Worm (Caenorhabditis elegans): Measurements from ENCODE around the gene M110.9.

M110.9 gene

DNA sequence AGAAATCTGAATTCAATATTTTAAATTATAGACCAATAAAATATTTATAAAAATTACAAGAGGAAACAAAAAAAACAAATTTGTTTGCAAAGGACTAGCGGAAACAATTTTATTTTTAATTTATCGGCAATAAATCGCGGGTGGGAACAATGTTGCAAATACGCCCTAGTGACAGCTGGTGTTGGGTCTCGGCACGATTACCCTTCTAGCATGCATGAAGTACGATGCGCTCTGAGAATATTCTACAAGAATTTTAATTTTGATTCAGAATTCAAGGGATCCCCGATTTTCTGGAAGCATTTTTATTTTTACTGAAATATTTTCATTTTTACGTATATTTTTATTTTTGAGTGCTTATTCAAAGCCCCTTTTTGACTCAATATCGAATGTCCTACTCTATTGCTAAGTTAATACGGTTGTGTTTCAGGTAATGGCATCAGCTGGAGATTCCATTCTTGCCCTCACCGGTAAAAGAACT is 46.0 kb upstream of the M110.9 start, which contains the start of the genes mig-5 and cct-1 (continued):
- peak; percentile 92 for TF ChIP-seq nhr-11 (tag; optimal IDR thresholded peaks at IDR 0.05)
- peak; percentile 81 for TF ChIP-seq zag-1 (tag; optimal IDR thresholded peaks at IDR 0.05)

DNA sequence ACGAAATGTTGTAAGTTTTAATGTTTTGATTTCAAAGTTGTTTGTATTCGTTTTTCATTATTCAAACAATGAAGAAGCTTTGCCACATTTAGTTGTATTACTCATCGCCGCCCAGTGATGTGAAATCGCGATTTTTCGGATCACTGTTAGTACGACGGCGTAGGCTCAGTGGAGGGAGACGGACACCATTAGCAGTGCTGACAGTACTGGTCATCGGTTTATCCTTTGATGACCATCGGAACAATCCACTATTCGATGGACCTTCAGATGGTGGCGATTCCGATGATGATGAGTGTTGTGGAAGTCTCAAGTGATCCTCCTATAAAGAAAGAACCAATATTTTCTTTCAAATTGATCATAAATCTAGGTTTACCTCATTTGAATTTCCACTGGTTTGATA is 43.6 kb upstream of the M110.9 start:
- TF ChIP-seq egl-5 (tag; optimal IDR thresholded peaks at IDR 0.05): no peak
- peak; percentile 24 for TF ChIP-seq nhr-25 (tag; optimal IDR thresholded peaks at IDR 0.05)

DNA sequence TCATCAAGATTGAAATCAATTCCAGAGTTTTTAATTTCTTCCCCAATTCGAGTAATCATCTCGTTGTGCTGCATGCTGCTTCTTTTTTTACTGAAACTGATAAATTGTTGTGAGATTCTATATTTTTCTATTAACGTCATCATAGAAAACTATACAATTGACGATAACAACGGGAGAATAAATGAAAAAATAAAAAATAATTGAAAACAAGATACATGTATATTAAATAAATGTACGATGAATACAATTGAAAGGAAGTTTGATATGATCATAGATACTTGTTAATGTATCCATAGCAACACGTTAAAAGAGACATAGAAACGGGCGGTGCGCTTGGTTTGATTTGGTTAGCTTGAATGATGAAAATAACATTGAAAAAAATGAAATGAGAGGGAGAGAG is 40.6 kb upstream of the M110.9 start, which contains the start of gene T05C12.8:
Gene T05C12.8, minus strand, starts transcription at position 101 of the 400 bp plus-strand sequence.
- TF ChIP-seq zag-1 (tag; optimal IDR thresholded peaks at IDR 0.05) (no peak), snpc-4 (tag; optimal IDR thresholded peaks at IDR 0.05) (no peak), aly-2 (tag; optimal IDR thresholded peaks at IDR 0.05) (no peak), ama-1 (optimal IDR thresholded peaks at IDR 0.05) (no peak), pha-4 (tag; optimal IDR thresholded peaks at IDR 0.05) (no peak), elt-3 (tag; optimal IDR thresholded peaks at IDR 0.05) (no peak), nhr-25 (tag; optimal IDR thresholded peaks at IDR 0.05) (no peak), elt-2 (tag; optimal IDR thresholded peaks at IDR 0.05) (no peak), ZK546.5 (tag; optimal IDR thresholded peaks at IDR 0.05) (no peak), sea-2 (GFP tag; optimal IDR thresholded peaks at IDR 0.05) (no peak), nhr-11 (tag; optimal IDR thresholded peaks at IDR 0.05) (no peak), nhr-77 (tag; optimal IDR thresholded peaks at IDR 0.05) (no peak), nhr-237 (tag; optimal IDR thresholded peaks at IDR 0.05) (no peak), fkh-2 (tag; optimal IDR thresholded peaks at IDR 0.05) (no peak), elt-1 (tag; optimal IDR thresholded peaks at IDR 0.05) (no peak)

DNA sequence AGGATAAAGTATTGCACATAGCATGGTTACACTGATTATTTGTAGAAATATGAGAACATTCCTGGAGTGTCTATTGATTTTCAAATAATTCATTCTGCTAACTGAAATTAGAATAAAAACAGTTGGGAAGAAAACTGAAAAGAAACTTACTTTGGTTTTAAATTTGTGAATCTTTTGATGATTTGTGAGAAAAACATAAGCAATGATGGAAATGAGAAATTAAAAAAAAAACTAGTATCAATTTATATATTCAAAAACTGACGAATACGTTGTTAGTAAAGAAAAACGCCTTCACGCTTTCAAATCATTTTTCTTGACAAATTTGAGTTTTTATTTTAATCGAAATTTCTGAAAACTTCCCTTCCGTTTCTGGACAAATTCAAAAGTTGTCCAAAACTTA is 38.0 kb upstream of the M110.9 start, which contains the start of gene T05C12.9:
Gene T05C12.9, minus strand, starts transcription at position 101 of the 400 bp plus-strand sequence.
- TF ChIP-seq tbx-2 (tag; optimal IDR thresholded peaks at IDR 0.05): no peak
- TF ChIP-seq ama-1 (optimal IDR thresholded peaks at IDR 0.05): no peak
- TF ChIP-seq R02D3.7 (tag; optimal IDR thresholded peaks at IDR 0.05): no peak
- no peak for TF ChIP-seq lin-15B (tag; optimal IDR thresholded peaks at IDR 0.05)
- no peak for TF ChIP-seq mdl-1 (tag; optimal IDR thresholded peaks at IDR 0.05)
- no peak for TF ChIP-seq egl-27 (tag; optimal IDR thresholded peaks at IDR 0.05)
- TF ChIP-seq ceh-28 (tag; optimal IDR thresholded peaks at IDR 0.05): no peak
- no peak for TF ChIP-seq ZK546.5 (tag; optimal IDR thresholded peaks at IDR 0.05)
- TF ChIP-seq hmg-11 (tag; optimal IDR thresholded peaks at IDR 0.05): no peak
- no peak for TF ChIP-seq aly-2 (tag; optimal IDR thresholded peaks at IDR 0.05)
- no peak for TF ChIP-seq lsy-12 (tag; optimal IDR thresholded peaks at IDR 0.05)
- TF ChIP-seq elt-3 (tag; optimal IDR thresholded peaks at IDR 0.05): no peak

DNA sequence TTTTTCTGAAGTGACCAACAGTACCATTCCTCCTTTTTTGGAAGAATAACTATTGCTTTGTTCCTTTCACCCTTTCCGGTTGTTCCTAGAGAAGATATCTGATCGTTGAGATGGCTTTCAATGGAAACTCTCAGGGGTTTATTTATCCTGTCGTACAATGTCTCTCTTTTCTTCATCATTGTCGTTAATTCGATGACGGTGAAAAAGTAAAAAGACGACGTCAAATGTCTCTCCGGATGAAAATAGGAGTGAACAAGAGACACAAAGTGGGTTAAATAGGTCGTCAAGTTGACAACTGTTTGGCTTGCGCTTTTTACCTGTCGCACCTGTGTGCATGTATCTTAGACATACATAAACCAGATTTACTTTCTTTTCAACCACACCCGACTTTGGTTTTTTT is 37.2 kb upstream of the M110.9 start:
- TF ChIP-seq ztf-11 (tag; optimal IDR thresholded peaks at IDR 0.05): no peak
- no peak for TF ChIP-seq nhr-77 (tag; optimal IDR thresholded peaks at IDR 0.05)
- no peak for TF ChIP-seq nhr-25 (tag; optimal IDR thresholded peaks at IDR 0.05)
- no peak for TF ChIP-seq elt-1 (tag; optimal IDR thresholded peaks at IDR 0.05)
- TF ChIP-seq elt-2 (tag; optimal IDR thresholded peaks at IDR 0.05): no peak
- TF ChIP-seq ceh-82 (tag; optimal IDR thresholded peaks at IDR 0.05): no peak
- TF ChIP-seq hmg-11 (tag; optimal IDR thresholded peaks at IDR 0.05): no peak

DNA sequence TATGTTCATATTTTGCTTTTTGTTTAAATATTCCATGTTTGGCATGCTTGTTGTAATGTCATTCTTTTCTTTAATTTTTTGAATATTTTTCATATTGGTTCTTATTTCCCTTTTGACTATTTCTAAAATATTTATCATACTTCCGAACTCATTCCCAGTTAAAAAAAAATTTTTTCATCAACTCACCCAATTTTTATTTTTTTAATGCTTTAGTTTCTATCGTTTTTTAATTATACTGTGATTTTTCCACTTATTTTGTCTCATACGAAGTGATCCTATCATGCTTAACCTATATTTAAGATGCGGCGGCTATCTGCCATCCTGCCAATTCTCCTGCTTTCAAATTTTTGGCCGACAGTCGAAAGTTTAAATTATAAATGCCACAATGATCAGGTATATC is 32.6 kb upstream of the M110.9 start, which contains the start of gene qua-1:
Gene qua-1, plus strand, starts transcription at position 301 of the 400 bp plus-strand sequence.
- no peak for TF ChIP-seq hmg-11 (tag; optimal IDR thresholded peaks at IDR 0.05)
- no peak for TF ChIP-seq sea-2 (GFP tag; optimal IDR thresholded peaks at IDR 0.05)
- TF ChIP-seq ceh-9 (tag; optimal IDR thresholded peaks at IDR 0.05): no peak
- TF ChIP-seq R02D3.7 (tag; optimal IDR thresholded peaks at IDR 0.05): no peak
- TF ChIP-seq nhr-77 (tag; optimal IDR thresholded peaks at IDR 0.05): no peak
- no peak for TF ChIP-seq ceh-82 (tag; optimal IDR thresholded peaks at IDR 0.05)
- no peak for TF ChIP-seq nhr-23 (tag; optimal IDR thresholded peaks at IDR 0.05)
- TF ChIP-seq nfya-1 (tag; optimal IDR thresholded peaks at IDR 0.05; ENCODE audit: insufficient read depth): no peak
- no peak for TF ChIP-seq ZK546.5 (tag; optimal IDR thresholded peaks at IDR 0.05)
- TF ChIP-seq jun-1 (tag; optimal IDR thresholded peaks at IDR 0.05): no peak
- no peak for TF ChIP-seq elt-3 (tag; optimal IDR thresholded peaks at IDR 0.05)
- no peak for TF ChIP-seq nhr-12 (tag; optimal IDR thresholded peaks at IDR 0.05)
- no peak for TF ChIP-seq snpc-4 (tag; optimal IDR thresholded peaks at IDR 0.05)

Measured in whole organism, L3 larva.